Worm (Caenorhabditis elegans) whole organism, L3 larva: Measurements from ENCODE around the gene wago-5.

Experiments
- ama-1 ChIP-seq: fragments of 150-350 bp; optimal IDR thresholded peaks from 2 replicates; lab custom pipeline; 2018
- ceh-16 ChIP-seq: sonication (generic microtip); optimal IDR thresholded peaks from 2 replicates; lab custom pipeline; 2017; ENCODE audit warnings: missing biosample characterization, missing genetic modification characterization
- ceh-28 ChIP-seq: fragments of 150-350 bp; optimal IDR thresholded peaks from 2 replicates; lab custom pipeline; 2014; ENCODE audit warnings: missing biosample characterization, missing genetic modification reagents, missing genetic modification characterization
- ceh-9 ChIP-seq: sonication (generic microtip); optimal IDR thresholded peaks from 2 replicates; lab custom pipeline; 2018; ENCODE audit warnings: missing biosample characterization, missing genetic modification characterization
- elt-1 ChIP-seq: fragments of 150-350 bp; optimal IDR thresholded peaks from 2 replicates; lab custom pipeline; 2014; ENCODE audit warnings: missing biosample characterization, missing genetic modification characterization
- elt-2 ChIP-seq: sonication (generic microtip); optimal IDR thresholded peaks from 2 replicates; lab custom pipeline; 2016; ENCODE audit warnings: missing genetic modification reagents, mild to moderate bottlenecking, missing genetic modification characterization, missing compliant biosample characterization
- elt-3 ChIP-seq, 3 experiments: fragments of 150-350 bp in 1 of 3; sonication (generic microtip) in 2 of 3; optimal IDR thresholded peaks; 2 replicates in 2 of 3; 4 replicates in 1 of 3; lab custom pipeline; 2014 to 2017; ENCODE audit warnings: missing biosample characterization in 3 of 3, missing genetic modification characterization in 3 of 3
- hmg-11 ChIP-seq: sonication (generic microtip); optimal IDR thresholded peaks from 2 replicates; lab custom pipeline; 2016; ENCODE audit warnings: missing genetic modification characterization, missing compliant biosample characterization
- lin-39 ChIP-seq: fragments of 150-350 bp; optimal IDR thresholded peaks from 2 replicates; lab custom pipeline; 2018; ENCODE audit warnings: missing biosample characterization, missing genetic modification reagents, missing genetic modification characterization
- mml-1 ChIP-seq: fragments of 150-350 bp; sonication (generic microtip); optimal IDR thresholded peaks from 3 replicates; lab custom pipeline; 2014; ENCODE audit warnings: missing biosample characterization, missing genetic modification characterization
- nfya-1 ChIP-seq: sonication (generic microtip); optimal IDR thresholded peaks from 2 replicates; lab custom pipeline; 2017; ENCODE audit warnings: missing genetic modification characterization, mild to moderate bottlenecking, missing compliant biosample characterization, antibody characterized with exemption, moderate library complexity; ENCODE audit not compliant: insufficient read depth
- nhr-11 ChIP-seq: fragments of 150-350 bp; optimal IDR thresholded peaks from 2 replicates; lab custom pipeline; 2014; ENCODE audit warnings: missing biosample characterization, missing genetic modification characterization
- nhr-12 ChIP-seq: fragments of 150-350 bp; optimal IDR thresholded peaks from 2 replicates; lab custom pipeline; 2014; ENCODE audit warnings: missing biosample characterization, missing genetic modification characterization
- nhr-23 ChIP-seq: fragments of 150-350 bp; optimal IDR thresholded peaks from 2 replicates; lab custom pipeline; 2014; ENCODE audit warnings: missing biosample characterization, missing genetic modification reagents, missing genetic modification characterization
- nhr-25 ChIP-seq: sonication (generic microtip); optimal IDR thresholded peaks from 2 replicates; lab custom pipeline; 2017; ENCODE audit warnings: missing biosample characterization, missing genetic modification characterization
- nhr-28 ChIP-seq: fragments of 150-350 bp; optimal IDR thresholded peaks from 2 replicates; lab custom pipeline; 2014; ENCODE audit warnings: missing biosample characterization, missing genetic modification characterization
- nhr-43 ChIP-seq: sonication (generic microtip); optimal IDR thresholded peaks from 2 replicates; lab custom pipeline; 2016; ENCODE audit warnings: mild to moderate bottlenecking, missing genetic modification characterization, missing compliant biosample characterization; ENCODE audit not compliant: poor library complexity, severe bottlenecking
- nhr-76 ChIP-seq: fragments of 150-350 bp; sonication (generic microtip); optimal IDR thresholded peaks from 5 replicates; lab custom pipeline; 2014; ENCODE audit warnings: missing biosample characterization, missing genetic modification characterization
- nhr-77 ChIP-seq: fragments of 150-350 bp; optimal IDR thresholded peaks from 2 replicates; lab custom pipeline; 2014; ENCODE audit warnings: missing biosample characterization, missing genetic modification characterization
- pha-4 ChIP-seq: fragments of 150-350 bp; optimal IDR thresholded peaks from 2 replicates; lab custom pipeline; 2014; ENCODE audit warnings: missing biosample characterization, missing genetic modification reagents, missing genetic modification characterization
- snpc-4 ChIP-seq: fragments of 150-350 bp; optimal IDR thresholded peaks from 2 replicates; lab custom pipeline; 2014; ENCODE audit warnings: missing biosample characterization, missing genetic modification characterization
- zag-1 ChIP-seq: fragments of 150-350 bp; optimal IDR thresholded peaks from 2 replicates; lab custom pipeline; 2014; ENCODE audit warnings: missing biosample characterization, missing genetic modification characterization
- ztf-4 ChIP-seq: fragments of 150-350 bp; optimal IDR thresholded peaks from 2 replicates; lab custom pipeline; 2014; ENCODE audit warnings: missing biosample characterization, missing genetic modification characterization

Gene wago-5

ce11 chrII:5772547-5773142 lies 42.6 kb downstream of the wago-5 start:
- peak; percentile 46 for TF ChIP-seq elt-2 (tag; lab: Kevin White, UChicago)
- no peak for TF ChIP-seq nhr-77 (tag; lab: Kevin White, UChicago)
- TF ChIP-seq nfya-1: peak; percentile 16
- TF ChIP-seq nhr-43 (tag; lab: Kevin White, UChicago): peak; percentile 23
- no peak for TF ChIP-seq nhr-11 (tag; lab: Kevin White, UChicago)
- peak; percentile 85 for TF ChIP-seq hmg-11 (tag; lab: Kevin White, UChicago)
- no peak for TF ChIP-seq nhr-76 (tag; lab: Kevin White, UChicago)
- TF ChIP-seq ceh-16 (tag; lab: Kevin White, UChicago): no peak
- no peak for TF ChIP-seq nhr-25 (tag; lab: Kevin White, UChicago)
- TF ChIP-seq pha-4 (tag; lab: Kevin White, UChicago): peak; percentile 32
- TF ChIP-seq elt-3 (tag; optimal IDR thresholded peaks at IDR 0.05; lab: Kevin White, UChicago): peak in 1 of 3 experiments; percentile 1
- TF ChIP-seq snpc-4 (tag; lab: Kevin White, UChicago): peak; percentile 19
- no peak for TF ChIP-seq ama-1 (lab: Kevin White, UChicago)
- peak; percentile 31 for TF ChIP-seq lin-39 (tag; lab: Kevin White, UChicago)
- no peak for TF ChIP-seq ztf-4
- no peak for TF ChIP-seq ceh-28 (tag; lab: Kevin White, UChicago)
- TF ChIP-seq nhr-23 (tag; lab: Kevin White, UChicago): no peak
- no peak for TF ChIP-seq nhr-28 (tag; lab: Kevin White, UChicago)

ce11 chrII:5768274-5768820 lies 46.9 kb downstream of the wago-5 start:
- TF ChIP-seq elt-3 (tag; optimal IDR thresholded peaks at IDR 0.05; lab: Kevin White, UChicago) (peak in 1 of 3 experiments; percentile 15), elt-1 (tag; lab: Kevin White, UChicago) (peak; percentile 91), nhr-23 (tag; lab: Kevin White, UChicago) (peak; percentile 29), nhr-12 (tag; lab: Kevin White, UChicago) (no peak)

- no peak for TF ChIP-seq ceh-16 (tag; lab: Kevin White, UChicago)
- TF ChIP-seq nhr-76 (tag; lab: Kevin White, UChicago): no peak
- TF ChIP-seq nhr-43 (tag; lab: Kevin White, UChicago): no peak
- TF ChIP-seq ama-1 (lab: Kevin White, UChicago): no peak
- TF ChIP-seq ceh-9 (tag; lab: Kevin White, UChicago): no peak
- no peak for TF ChIP-seq zag-1
- no peak for TF ChIP-seq mml-1 (tag; lab: Kevin White, UChicago)
- TF ChIP-seq ceh-28 (tag; lab: Kevin White, UChicago): no peak
Measured at ce11 chrII:5765318-5765717, 50.0 kb downstream of the wago-5 start, which contains the start of gene ifb-1. ifb-1 (plus strand) TSS chrII:5765618.
